Fruit fly (Drosophila melanogaster) whole organism, embryonic: Measurements from ENCODE around the gene Aatf.

Source experiments
- Ada2b ChIP-seq: fragments of 200-800 bp; sonication (Bioruptor generic); IDR thresholded peaks from 2 replicates; pipeline ENCODE4 v1.3.6; 2022; ENCODE audit warnings: missing biosample characterization, missing genetic modification characterization
- Blimp-1 ChIP-seq: fragments of 200-800 bp; sonication (Bioruptor generic); optimal IDR thresholded peaks from 3 replicates; lab custom pipeline; 2018; ENCODE audit warnings: missing biosample characterization, missing genetic modification characterization, mild to moderate bottlenecking, moderate library complexity, missing genetic modification reagents
- CG10209 ChIP-seq: fragments of 200-800 bp; sonication (Bioruptor generic); optimal IDR thresholded peaks from 3 replicates; lab custom pipeline; 2017; ENCODE audit warnings: missing biosample characterization, mild to moderate bottlenecking, missing genetic modification characterization, missing genetic modification reagents
- CG12155 ChIP-seq: fragments of 200-800 bp; sonication (Bioruptor generic); optimal IDR thresholded peaks from 3 replicates; lab custom pipeline; 2016; ENCODE audit warnings: missing biosample characterization, missing genetic modification characterization
- CG1233 ChIP-seq: fragments of 200-800 bp; sonication (Bioruptor generic); optimal IDR thresholded peaks from 4 replicates; lab custom pipeline; 2018; ENCODE audit warnings: missing biosample characterization, mild to moderate bottlenecking, missing genetic modification characterization
- CG1529 ChIP-seq: fragments of 200-800 bp; sonication (Bioruptor generic); optimal IDR thresholded peaks from 3 replicates; lab custom pipeline; 2018; ENCODE audit warnings: missing biosample characterization, missing genetic modification characterization
- CG17385 ChIP-seq: fragments of 200-800 bp; sonication (Bioruptor generic); optimal IDR thresholded peaks from 3 replicates; lab custom pipeline; 2018; ENCODE audit warnings: missing biosample characterization, mild to moderate bottlenecking, missing genetic modification characterization
- CG2202 ChIP-seq: fragments of 200-800 bp; sonication (Bioruptor generic); optimal IDR thresholded peaks from 2 replicates; lab custom pipeline; 2018; ENCODE audit warnings: missing biosample characterization, mild to moderate bottlenecking, missing genetic modification characterization
- CG2712 ChIP-seq: fragments of 200-800 bp; optimal IDR thresholded peaks from 3 replicates; lab custom pipeline; 2019; ENCODE audit warnings: missing biosample characterization, mild to moderate bottlenecking, missing genetic modification characterization, moderate library complexity
- CG3065 ChIP-seq: fragments of 200-800 bp; sonication (Bioruptor generic); optimal IDR thresholded peaks from 2 replicates; lab custom pipeline; 2016; ENCODE audit warnings: missing biosample characterization, missing genetic modification characterization
- CG8388 ChIP-seq: fragments of 200-800 bp; sonication (Bioruptor generic); optimal IDR thresholded peaks from 2 replicates; lab custom pipeline; 2019; ENCODE audit warnings: missing biosample characterization, mild to moderate bottlenecking, missing genetic modification characterization, moderate library complexity
- CG9876 ChIP-seq: fragments of 200-800 bp; sonication (Bioruptor generic); optimal IDR thresholded peaks from 2 replicates; lab custom pipeline; 2016; ENCODE audit warnings: missing biosample characterization, missing genetic modification characterization
- Dp ChIP-seq: fragments of 200-800 bp; sonication (Bioruptor generic); optimal IDR thresholded peaks from 2 replicates; lab custom pipeline; 2018; ENCODE audit warnings: missing biosample characterization, mild to moderate bottlenecking, missing genetic modification characterization, moderate library complexity
- ERR ChIP-seq: fragments of 200-800 bp; sonication (Bioruptor generic); optimal IDR thresholded peaks from 2 replicates; lab custom pipeline; 2016; ENCODE audit warnings: missing biosample characterization, missing genetic modification characterization
- HLHmδ ChIP-seq: fragments of 200-800 bp; sonication (Bioruptor generic); optimal IDR thresholded peaks from 2 replicates; lab custom pipeline; 2018; ENCODE audit warnings: missing biosample characterization, mild to moderate bottlenecking, missing genetic modification characterization, moderate library complexity
- Hey ChIP-seq: fragments of 200-800 bp; sonication (Bioruptor generic); optimal IDR thresholded peaks from 3 replicates; lab custom pipeline; 2018; ENCODE audit warnings: missing biosample characterization, mild to moderate bottlenecking, missing genetic modification characterization
- Myb ChIP-seq: fragments of 200-800 bp; sonication (Bioruptor generic); optimal IDR thresholded peaks from 2 replicates; lab custom pipeline; 2016; ENCODE audit warnings: missing biosample characterization, missing genetic modification characterization
- NC2β ChIP-seq: fragments of 200-800 bp; sonication (Bioruptor generic); optimal IDR thresholded peaks from 2 replicates; lab custom pipeline; 2016; ENCODE audit warnings: missing biosample characterization, missing genetic modification characterization
- Opbp ChIP-seq: fragments of 200-800 bp; sonication (Bioruptor generic); IDR thresholded peaks from 3 replicates; pipeline ENCODE4 v1.3.6; 2022; ENCODE audit warnings: missing biosample characterization, missing genetic modification characterization; ENCODE audit not compliant: partially characterized antibody
- Poxn ChIP-seq: fragments of 200-800 bp; sonication (Bioruptor generic); IDR thresholded peaks from 2 replicates; pipeline ENCODE4 v1.3.6; 2022; ENCODE audit warnings: missing biosample characterization, missing genetic modification characterization
- Side ChIP-seq: fragments of 200-800 bp; sonication (Bioruptor generic); optimal IDR thresholded peaks from 2 replicates; lab custom pipeline; 2016; ENCODE audit warnings: missing biosample characterization, missing genetic modification characterization
- Sox100B ChIP-seq: fragments of 200-800 bp; sonication (Bioruptor generic); optimal IDR thresholded peaks from 3 replicates; lab custom pipeline; 2018; ENCODE audit warnings: missing biosample characterization, mild to moderate bottlenecking, missing genetic modification characterization
- Sry-δ ChIP-seq: fragments of 200-800 bp; sonication (Bioruptor generic); optimal IDR thresholded peaks from 2 replicates; lab custom pipeline; 2016; ENCODE audit warnings: missing biosample characterization, missing genetic modification characterization
- Tbp ChIP-seq: fragments of >200 bp; optimal IDR thresholded peaks from 2 replicates; lab custom pipeline; 2018; ENCODE audit warnings: missing biosample characterization, missing genetic modification characterization
- Trl ChIP-seq, 3 experiments: fragments of >200 bp in 2 of 3; fragments of 200-800 bp in 1 of 3; sonication (Bioruptor generic) in 1 of 3; optimal IDR thresholded peaks; 2 replicates in 1 of 3; 3 replicates in 2 of 3; lab custom pipeline; 2016 to 2017; ENCODE audit warnings: missing biosample characterization in 1 of 3, missing genetic modification characterization in 1 of 3
- Vsx1 ChIP-seq: fragments of 200-800 bp; sonication (Bioruptor generic); optimal IDR thresholded peaks from 2 replicates; lab custom pipeline; 2017; ENCODE audit warnings: missing biosample characterization, mild to moderate bottlenecking, missing genetic modification characterization, missing genetic modification reagents
- Xrp1 ChIP-seq: fragments of 200-800 bp; sonication (Bioruptor generic); IDR thresholded peaks from 2 replicates; pipeline ENCODE4 v1.3.6; 2022; ENCODE audit warnings: missing biosample characterization, missing genetic modification characterization
- ase ChIP-seq: fragments of 200-800 bp; sonication (Bioruptor generic); IDR thresholded peaks from 3 replicates; pipeline ENCODE4 v1.3.6; 2022; ENCODE audit warnings: missing biosample characterization, missing genetic modification characterization
- ash1 ChIP-seq: fragments of 200-800 bp; sonication (Bioruptor generic); optimal IDR thresholded peaks from 2 replicates; lab custom pipeline; 2018; ENCODE audit warnings: missing biosample characterization, mild to moderate bottlenecking, missing genetic modification characterization
- chinmo ChIP-seq: fragments of 200-800 bp; sonication (Bioruptor generic); IDR thresholded peaks from 4 replicates; pipeline ENCODE4 v1.3.6; 2022; ENCODE audit warnings: missing biosample characterization, missing genetic modification characterization; ENCODE audit not compliant: partially characterized antibody
- croc ChIP-seq: fragments of 200-800 bp; sonication (Bioruptor generic); conservative IDR thresholded peaks from 3 replicates; pipeline ENCODE4 v1.3.6; 2022; ENCODE audit warnings: missing biosample characterization, missing genetic modification characterization
- dimm ChIP-seq: fragments of 200-800 bp; sonication (Bioruptor generic); IDR thresholded peaks from 2 replicates; pipeline ENCODE4 v1.3.6; 2022; ENCODE audit warnings: missing biosample characterization, missing genetic modification characterization
- dmrt11E ChIP-seq: fragments of 200-800 bp; sonication (Bioruptor generic); optimal IDR thresholded peaks from 3 replicates; lab custom pipeline; 2018; ENCODE audit warnings: missing biosample characterization, mild to moderate bottlenecking, missing genetic modification characterization, moderate library complexity
- dpn ChIP-seq, 2 experiments: fragments of 200-800 bp; sonication (Bioruptor generic); optimal IDR thresholded peaks; 3 replicates each; lab custom pipeline; 2016; ENCODE audit warnings: missing biosample characterization in 2 of 2, missing genetic modification characterization in 2 of 2
- ftz-f1 ChIP-seq: fragments of 200-800 bp; sonication (Bioruptor generic); optimal IDR thresholded peaks from 2 replicates; lab custom pipeline; 2016; ENCODE audit warnings: missing biosample characterization, missing genetic modification characterization
- gcm ChIP-seq: fragments of 200-800 bp; sonication (Bioruptor generic); optimal IDR thresholded peaks from 2 replicates; lab custom pipeline; 2019; ENCODE audit warnings: missing biosample characterization, mild to moderate bottlenecking, missing genetic modification characterization, moderate library complexity
- gsb-n ChIP-seq: fragments of 200-800 bp; sonication (Bioruptor generic); optimal IDR thresholded peaks from 3 replicates; lab custom pipeline; 2018; ENCODE audit warnings: missing biosample characterization, mild to moderate bottlenecking, missing genetic modification characterization
- hb ChIP-seq: fragments of 200-800 bp; sonication (Bioruptor generic); IDR thresholded peaks from 3 replicates; pipeline ENCODE4 v1.3.6; 2022; ENCODE audit warnings: missing biosample characterization, missing genetic modification characterization; ENCODE audit not compliant: partially characterized antibody
- lmd ChIP-seq: fragments of 200-800 bp; sonication (Bioruptor generic); IDR thresholded peaks from 2 replicates; pipeline ENCODE4 v1.3.6; 2022; ENCODE audit warnings: missing biosample characterization, missing genetic modification characterization
- maf-S ChIP-seq: fragments of 200-800 bp; sonication (Bioruptor generic); optimal IDR thresholded peaks from 2 replicates; lab custom pipeline; 2016; ENCODE audit warnings: missing biosample characterization, missing genetic modification characterization
- nau ChIP-seq: fragments of 200-800 bp; sonication (Bioruptor generic); optimal IDR thresholded peaks from 3 replicates; lab custom pipeline; 2017; ENCODE audit warnings: missing biosample characterization, mild to moderate bottlenecking, missing genetic modification characterization, missing genetic modification reagents
- pzg ChIP-seq: fragments of 200-800 bp; sonication (Bioruptor generic); optimal IDR thresholded peaks from 3 replicates; lab custom pipeline; 2018; ENCODE audit warnings: missing biosample characterization, mild to moderate bottlenecking, missing genetic modification characterization, moderate library complexity
- ro ChIP-seq: fragments of 200-800 bp; sonication (Bioruptor generic); IDR thresholded peaks from 2 replicates; pipeline ENCODE4 v1.3.6; 2022; ENCODE audit warnings: missing biosample characterization, missing genetic modification characterization
- salm ChIP-seq: fragments of 200-800 bp; sonication (Bioruptor generic); optimal IDR thresholded peaks from 2 replicates; lab custom pipeline; 2018; ENCODE audit warnings: missing biosample characterization, mild to moderate bottlenecking, missing genetic modification characterization
- tio ChIP-seq: fragments of 200-800 bp; sonication (Bioruptor generic); optimal IDR thresholded peaks from 2 replicates; lab custom pipeline; 2017; ENCODE audit warnings: missing biosample characterization, missing genetic modification characterization, inconsistent platforms
- tll ChIP-seq, 2 experiments: fragments of 200-800 bp in 1 of 2; fragments of >200 bp in 1 of 2; sonication (Bioruptor generic) in 1 of 2; optimal IDR thresholded peaks; 2 replicates each; lab custom pipeline; 2017 to 2019; ENCODE audit warnings: missing biosample characterization in 2 of 2, missing genetic modification characterization in 2 of 2, mild to moderate bottlenecking in 1 of 2, moderate library complexity in 1 of 2
- wek ChIP-seq: fragments of 200-800 bp; sonication (Bioruptor generic); optimal IDR thresholded peaks from 3 replicates; lab custom pipeline; 2018; ENCODE audit warnings: missing biosample characterization, mild to moderate bottlenecking, missing genetic modification characterization, moderate library complexity
- zfh2 ChIP-seq: fragments of 200-800 bp; sonication (Bioruptor generic); optimal IDR thresholded peaks from 2 replicates; lab custom pipeline; 2016; ENCODE audit warnings: missing biosample characterization, missing genetic modification characterization

The Aatf gene

dm6 chr2L:6673211-6674012 is 44.0 kb upstream of the Aatf start, which contains the start of gene Spn27A (continued):
- peak; percentile 40 for TF ChIP-seq CG12155 (GFP tag; lab: Kevin White, UChicago)
- TF ChIP-seq dimm (GFP tag; lab: Robert Waterston, UW): no peak
- TF ChIP-seq CG17385: peak; percentile 56
- TF ChIP-seq hb (GFP tag; lab: Robert Waterston, UW): no peak
- TF ChIP-seq ERR (GFP tag; lab: Kevin White, UChicago): peak; percentile 19
- TF ChIP-seq CG2202 (tag; lab: Kevin White, UChicago): no peak
- TF ChIP-seq Sry-δ (GFP tag; lab: Kevin White, UChicago): peak; percentile 51
- TF ChIP-seq Ada2b (GFP tag; lab: Robert Waterston, UW): peak; percentile 46
- no peak for TF ChIP-seq Poxn (GFP tag; lab: Robert Waterston, UW)
- peak; percentile 80; the same call in 3 of the 4 replicates for TF ChIP-seq chinmo (GFP tag; lab: Robert Waterston, UW)
- TF ChIP-seq CG8388 (GFP tag; lab: Kevin White, UChicago): peak; percentile 49
- TF ChIP-seq tll (GFP tag; optimal IDR thresholded peaks at IDR 0.05; lab: Kevin White, UChicago): no peak
- TF ChIP-seq zfh2: peak; percentile 62
- peak; percentile 66 for TF ChIP-seq Blimp-1 (GFP tag; lab: Kevin White, UChicago)
- peak; percentile 54 for TF ChIP-seq Side (GFP tag; lab: Kevin White, UChicago)
- peak; percentile 83 for TF ChIP-seq gcm (GFP tag; lab: Kevin White, UChicago)
- TF ChIP-seq CG1233: peak; percentile 54
- TF ChIP-seq Tbp (GFP tag; lab: Kevin White, UChicago): no peak
- TF ChIP-seq ro: 0 out of 2 replicates have a peak, but pooled peaks have one; percentile 8
- peak; percentile 46 for TF ChIP-seq NC2β (GFP tag; lab: Kevin White, UChicago)
- peak; percentile 79 for TF ChIP-seq Myb
- TF ChIP-seq Sox100B: peak; percentile 59
- TF ChIP-seq salm (tag; lab: Kevin White, UChicago): peak; percentile 31
- TF ChIP-seq maf-S (GFP tag; lab: Kevin White, UChicago): peak; percentile 42
- no peak for TF ChIP-seq wek (GFP tag; lab: Kevin White, UChicago)
- TF ChIP-seq nau (GFP tag; lab: Kevin White, UChicago): peak; percentile 60
- TF ChIP-seq dmrt11E (tag; lab: Kevin White, UChicago): peak; percentile 43
- no peak for TF ChIP-seq ash1 (GFP tag; lab: Kevin White, UChicago)
- peak; percentile 76 for TF ChIP-seq Dp (GFP tag; lab: Kevin White, UChicago)
- no peak for TF ChIP-seq HLHmδ (GFP tag; lab: Kevin White, UChicago)
- TF ChIP-seq Opbp: 0 out of 3 replicates have a peak, but pooled peaks have one; percentile 41
- TF ChIP-seq CG1529 (GFP tag; lab: Kevin White, UChicago): peak; percentile 53
- TF ChIP-seq ase (GFP tag; lab: Robert Waterston, UW): no peak
- peak; percentile 74 for TF ChIP-seq CG2712
- no peak for TF ChIP-seq Hey
- TF ChIP-seq Xrp1 (GFP tag; lab: Robert Waterston, UW): peak; percentile 42; the same call in 1 of the 2 replicates
- peak; percentile 59 for TF ChIP-seq gsb-n (tag; lab: Kevin White, UChicago)
- TF ChIP-seq CG9876 (GFP tag; lab: Kevin White, UChicago): no peak
- TF ChIP-seq ftz-f1 (GFP tag; lab: Kevin White, UChicago): no peak
- no peak for TF ChIP-seq croc (GFP tag; lab: Robert Waterston, UW)
- TF ChIP-seq Vsx1 (GFP tag; lab: Kevin White, UChicago): no peak
- TF ChIP-seq CG10209 (GFP tag; lab: Kevin White, UChicago): peak; percentile 56
- TF ChIP-seq Trl (optimal IDR thresholded peaks at IDR 0.05; lab: Kevin White, UChicago): peak; percentile 50 to 60
- peak; percentile 43 for TF ChIP-seq Trl (GFP tag; optimal IDR thresholded peaks at IDR 0.05; lab: Kevin White, UChicago)
- no peak for TF ChIP-seq CG3065 (GFP tag; lab: Kevin White, UChicago)
- TF ChIP-seq pzg (GFP tag; lab: Kevin White, UChicago): peak; percentile 75
- TF ChIP-seq tio (GFP tag; lab: Kevin White, UChicago): peak; percentile 58
- peak; percentile 29; the same call in 1 of the 2 replicates for TF ChIP-seq lmd (GFP tag; lab: Robert Waterston, UW)
- TF ChIP-seq dpn (GFP tag; optimal IDR thresholded peaks at IDR 0.05; lab: Kevin White, UChicago): peak; percentile 17 to 59
